Fruit fly (Drosophila melanogaster): ENCODE data around the gene TP53INP.

- TF ChIP-seq Rel (GFP tag; optimal IDR thresholded peaks at IDR 0.05): no peak
- no peak for TF ChIP-seq Rel (tag; optimal IDR thresholded peaks at IDR 0.05)
- no peak for TF ChIP-seq Hr78 (GFP tag; optimal IDR thresholded peaks at IDR 0.05)
- peak; percentile 23 for TF ChIP-seq Hnf4 (GFP tag; optimal IDR thresholded peaks at IDR 0.05)
- no peak for TF ChIP-seq N (GFP tag; optimal IDR thresholded peaks at IDR 0.05)
- TF ChIP-seq pan (optimal IDR thresholded peaks at IDR 0.05): no peak
Measured at dm6 chr3L:4383104-4383503, 23.6 kb upstream of the TP53INP start.
